Worm (Caenorhabditis elegans): ENCODE data around the gene taf-11.3.

The taf-11.3 gene

ce11 chrIII:10469574-10470055 is 35.4 kb downstream of the taf-11.3 start, which contains the start of gene D2045.5:
Gene D2045.5 (minus strand): TSS chrIII:10469624.
- TF ChIP-seq npax-4 (tag; optimal IDR thresholded peaks at IDR 0.05) (no peak), ref-2 (tag; optimal IDR thresholded peaks at IDR 0.05) (no peak), pha-2 (tag; optimal IDR thresholded peaks at IDR 0.05) (no peak), gmeb-2 (tag; optimal IDR thresholded peaks at IDR 0.05) (no peak), F13H6.1 (tag; optimal IDR thresholded peaks at IDR 0.05) (no peak), unc-42 (tag; optimal IDR thresholded peaks at IDR 0.05) (no peak), ceh-31 (tag; optimal IDR thresholded peaks at IDR 0.05) (no peak)

- TF ChIP-seq unc-42 (tag; optimal IDR thresholded peaks at IDR 0.05) (no peak), F13H6.1 (tag; optimal IDR thresholded peaks at IDR 0.05) (no peak), rnt-1 (tag; optimal IDR thresholded peaks at IDR 0.05) (no peak), ref-2 (tag; optimal IDR thresholded peaks at IDR 0.05) (no peak), ceh-9 (tag; optimal IDR thresholded peaks at IDR 0.05) (no peak), syd-9 (tag; optimal IDR thresholded peaks at IDR 0.05) (no peak), fkh-10 (GFP tag; optimal IDR thresholded peaks at IDR 0.05) (no peak), ama-1 (optimal IDR thresholded peaks at IDR 0.05) (no peak), pha-2 (tag; optimal IDR thresholded peaks at IDR 0.05) (no peak), hlh-6 (tag; optimal IDR thresholded peaks at IDR 0.05) (no peak), ttx-3 (tag; optimal IDR thresholded peaks at IDR 0.05) (no peak), dve-1 (tag; optimal IDR thresholded peaks at IDR 0.05) (no peak), nhr-232 (tag; optimal IDR thresholded peaks at IDR 0.05) (no peak), ceh-18 (tag; optimal IDR thresholded peaks at IDR 0.05) (no peak), unc-55 (GFP tag; optimal IDR thresholded peaks at IDR 0.05) (no peak), hlh-15 (tag; optimal IDR thresholded peaks at IDR 0.05) (no peak), tbx-7 (tag; optimal IDR thresholded peaks at IDR 0.05) (no peak), hlh-8 (tag; optimal IDR thresholded peaks at IDR 0.05) (no peak), ceh-31 (tag; optimal IDR thresholded peaks at IDR 0.05) (no peak), elt-2 (tag; optimal IDR thresholded peaks at IDR 0.05) (no peak)
Observed at ce11 chrIII:10464455-10464854, 40.6 kb downstream of the taf-11.3 start.

- TF ChIP-seq ceh-18 (tag; optimal IDR thresholded peaks at IDR 0.05) (peak; percentile 8), ceh-45 (GFP tag; IDR thresholded peaks at IDR 0.05) (no peak), nfya-1 (tag; optimal IDR thresholded peaks at IDR 0.05) (peak; percentile 31)
Observed at ce11 chrIII:10463653-10464052, 41.4 kb downstream of the taf-11.3 start.

ce11 chrIII:10462935-10463548 is 42.0 kb downstream of the taf-11.3 start:
- no peak for TF ChIP-seq ceh-45 (GFP tag; IDR thresholded peaks at IDR 0.05)

- TF ChIP-seq elt-2 (tag; optimal IDR thresholded peaks at IDR 0.05) (peak; percentile 99), hlh-15 (tag; optimal IDR thresholded peaks at IDR 0.05) (peak; percentile 96), pag-3 (tag; optimal IDR thresholded peaks at IDR 0.05; ENCODE audit: borderline replicate concordance) (peak; percentile 97), che-1 (tag; optimal IDR thresholded peaks at IDR 0.05) (peak; percentile 93), pat-9 (tag; optimal IDR thresholded peaks at IDR 0.05) (peak; percentile 98), eyg-1 (tag; optimal IDR thresholded peaks at IDR 0.05) (peak; percentile 98), sox-4 (tag; optimal IDR thresholded peaks at IDR 0.05) (peak; percentile 99), ceh-19 (GFP tag; optimal IDR thresholded peaks at IDR 0.05) (peak; percentile 98), ceh-6 (GFP tag; optimal IDR thresholded peaks at IDR 0.05) (peak; percentile 97), sox-2 (GFP tag; IDR thresholded peaks at IDR 0.05) (peak; percentile 94), ceh-48 (tag; optimal IDR thresholded peaks at IDR 0.05) (peak; percentile 97), mec-3 (tag; optimal IDR thresholded peaks at IDR 0.05; ENCODE audit: borderline replicate concordance) (peak; percentile 96), ceh-34 (tag; optimal IDR thresholded peaks at IDR 0.05) (peak; percentile 99), ceh-31 (tag; optimal IDR thresholded peaks at IDR 0.05) (peak; percentile 99), ceh-2 (tag; optimal IDR thresholded peaks at IDR 0.05) (peak; percentile 97), elt-4 (tag; optimal IDR thresholded peaks at IDR 0.05) (peak; percentile 96), ahr-1 (tag; optimal IDR thresholded peaks at IDR 0.05) (peak; percentile 99), nfya-1 (tag; optimal IDR thresholded peaks at IDR 0.05) (peak; percentile 98), zip-5 (tag; optimal IDR thresholded peaks at IDR 0.05) (peak; percentile 95), fkh-6 (tag; optimal IDR thresholded peaks at IDR 0.05) (peak; percentile 95), pax-1 (tag; optimal IDR thresholded peaks at IDR 0.05) (no peak), ama-1 (optimal IDR thresholded peaks at IDR 0.05) (no peak), ref-2 (tag; optimal IDR thresholded peaks at IDR 0.05) (peak; percentile 99), hlh-8 (tag; optimal IDR thresholded peaks at IDR 0.05) (peak; percentile 99), Y22D7AL.16 (tag; optimal IDR thresholded peaks at IDR 0.05) (peak; percentile 93), gmeb-2 (tag; optimal IDR thresholded peaks at IDR 0.05) (peak; percentile 98), lin-11 (tag; optimal IDR thresholded peaks at IDR 0.05) (peak; percentile 94), nhr-232 (tag; optimal IDR thresholded peaks at IDR 0.05) (peak; percentile 96)
Observed at ce11 chrIII:10461164-10461546, 43.9 kb downstream of the taf-11.3 start, which contains the start of gene atx-2. Gene atx-2 (plus strand): TSS chrIII:10461389.

All from whole organism, late embryonic.